Worm (Caenorhabditis elegans): ENCODE data around the gene K12G11.6.

ce11 chrV:11875060-11875459 lies 19.1 kb upstream of the K12G11.6 start, which contains the start of gene sulp-4:
- TF ChIP-seq nhr-11 (tag; optimal IDR thresholded peaks at IDR 0.05) = no peak
- no peak for TF ChIP-seq sup-37 (GFP tag; optimal IDR thresholded peaks at IDR 0.05)
- TF ChIP-seq snpc-4 (tag; optimal IDR thresholded peaks at IDR 0.05) = no peak
- no peak for TF ChIP-seq nhr-28 (tag; optimal IDR thresholded peaks at IDR 0.05)
- TF ChIP-seq swsn-7 (tag; optimal IDR thresholded peaks at IDR 0.05) = no peak
- no peak for TF ChIP-seq ceh-82 (tag; optimal IDR thresholded peaks at IDR 0.05)
- no peak for TF ChIP-seq zag-1 (tag; optimal IDR thresholded peaks at IDR 0.05)
- no peak for TF ChIP-seq lin-39 (tag; optimal IDR thresholded peaks at IDR 0.05)
- TF ChIP-seq aha-1 (tag; optimal IDR thresholded peaks at IDR 0.05) = no peak
- no peak for TF ChIP-seq lsy-2 (tag; optimal IDR thresholded peaks at IDR 0.05)
- no peak for TF ChIP-seq lin-15B (tag; optimal IDR thresholded peaks at IDR 0.05)
- TF ChIP-seq sptf-1 (tag; optimal IDR thresholded peaks at IDR 0.05) = no peak
- TF ChIP-seq nhr-237 (tag; optimal IDR thresholded peaks at IDR 0.05) = no peak
- TF ChIP-seq nhr-20 (tag; optimal IDR thresholded peaks at IDR 0.05) = no peak
